Worm (Caenorhabditis elegans) whole organism, late embryonic: Measurements from ENCODE around the gene nhr-87.

Experiments used
- F13H6.1 ChIP-seq: sonication (generic microtip); optimal IDR thresholded peaks from 2 replicates; lab custom pipeline; 2016; ENCODE audit warnings: missing genetic modification characterization, missing compliant biosample characterization
- K02D7.2 ChIP-seq: sonication (generic microtip); optimal IDR thresholded peaks from 2 replicates; lab custom pipeline; 2017; ENCODE audit warnings: mild to moderate bottlenecking, missing genetic modification characterization, missing compliant biosample characterization
- ahr-1 ChIP-seq: sonication (generic microtip); optimal IDR thresholded peaks from 2 replicates; lab custom pipeline; 2016; ENCODE audit warnings: missing genetic modification characterization, missing compliant biosample characterization
- ama-1 ChIP-seq: fragments of 150-350 bp; optimal IDR thresholded peaks from 2 replicates; lab custom pipeline; 2014
- ceh-18 ChIP-seq: sonication (generic microtip); optimal IDR thresholded peaks from 2 replicates; lab custom pipeline; 2016; ENCODE audit warnings: missing genetic modification characterization, missing compliant biosample characterization
- ceh-19 ChIP-seq: fragments of 200-800 bp; sonication (Bioruptor generic); optimal IDR thresholded peaks from 2 replicates; lab custom pipeline; 2018; ENCODE audit warnings: mild to moderate bottlenecking, missing genetic modification characterization, missing compliant biosample characterization
- ceh-2 ChIP-seq: sonication (generic microtip); optimal IDR thresholded peaks from 2 replicates; lab custom pipeline; 2016; ENCODE audit warnings: missing genotype, missing genetic modification characterization, missing compliant biosample characterization
- ceh-30 ChIP-seq: fragments of 150-350 bp; optimal IDR thresholded peaks from 2 replicates; lab custom pipeline; 2014; ENCODE audit warnings: missing biosample characterization, missing genetic modification characterization
- ceh-45 ChIP-seq: fragments of 200-800 bp; sonication (Bioruptor generic); IDR thresholded peaks from 2 replicates; pipeline ENCODE4 v1.3.6; 2022; ENCODE audit warnings: missing genetic modification reagents, missing genetic modification characterization, missing compliant biosample characterization
- ceh-48 ChIP-seq: sonication (generic microtip); optimal IDR thresholded peaks from 2 replicates; lab custom pipeline; 2016; ENCODE audit warnings: missing genetic modification characterization, inconsistent platforms, missing compliant biosample characterization
- ceh-6 ChIP-seq: fragments of 200-800 bp; sonication (Bioruptor generic); optimal IDR thresholded peaks from 2 replicates; lab custom pipeline; 2018; ENCODE audit warnings: mild to moderate bottlenecking, missing genetic modification characterization, missing compliant biosample characterization
- ceh-9 ChIP-seq: sonication (generic microtip); optimal IDR thresholded peaks from 2 replicates; lab custom pipeline; 2016; ENCODE audit warnings: mild to moderate bottlenecking, missing genetic modification characterization, inconsistent platforms, missing compliant biosample characterization
- che-1 ChIP-seq: sonication (generic microtip); optimal IDR thresholded peaks from 2 replicates; lab custom pipeline; 2016; ENCODE audit warnings: mild to moderate bottlenecking, missing genetic modification characterization, missing compliant biosample characterization
- dmd-4 ChIP-seq: sonication (generic microtip); optimal IDR thresholded peaks from 2 replicates; lab custom pipeline; 2016; ENCODE audit warnings: borderline replicate concordance, missing genetic modification characterization, missing compliant biosample characterization
- dve-1 ChIP-seq: sonication (generic microtip); optimal IDR thresholded peaks from 2 replicates; lab custom pipeline; 2017; ENCODE audit warnings: antibody characterized with exemption, mild to moderate bottlenecking, missing genetic modification characterization, missing compliant biosample characterization
- elt-2 ChIP-seq: sonication (generic microtip); optimal IDR thresholded peaks from 2 replicates; lab custom pipeline; 2016; ENCODE audit warnings: missing genetic modification reagents, missing genetic modification characterization, missing compliant biosample characterization
- elt-4 ChIP-seq: sonication (generic microtip); optimal IDR thresholded peaks from 2 replicates; lab custom pipeline; 2016; ENCODE audit warnings: missing genetic modification characterization, missing compliant biosample characterization
- eyg-1 ChIP-seq: sonication (generic microtip); optimal IDR thresholded peaks from 2 replicates; lab custom pipeline; 2016; ENCODE audit warnings: missing genotype, missing genetic modification characterization, missing compliant biosample characterization
- fax-1 ChIP-seq: sonication (generic microtip); optimal IDR thresholded peaks from 2 replicates; lab custom pipeline; 2016; ENCODE audit warnings: missing genotype, missing genetic modification characterization, missing compliant biosample characterization
- fkh-10 ChIP-seq: fragments of 150-350 bp; optimal IDR thresholded peaks from 2 replicates; lab custom pipeline; 2014; ENCODE audit warnings: missing biosample characterization, missing genetic modification reagents, missing genetic modification characterization
- fkh-6 ChIP-seq: sonication (generic microtip); optimal IDR thresholded peaks from 2 replicates; lab custom pipeline; 2016; ENCODE audit warnings: missing genetic modification characterization, missing compliant biosample characterization
- gmeb-2 ChIP-seq: sonication (generic microtip); optimal IDR thresholded peaks from 2 replicates; lab custom pipeline; 2016; ENCODE audit warnings: missing genetic modification characterization, inconsistent platforms, missing compliant biosample characterization
- hlh-13 ChIP-seq: fragments of 200-800 bp; sonication (Bioruptor generic); optimal IDR thresholded peaks from 2 replicates; lab custom pipeline; 2018; ENCODE audit warnings: mild to moderate bottlenecking, missing genetic modification characterization, missing compliant biosample characterization
- hlh-30 ChIP-seq: sonication (generic microtip); optimal IDR thresholded peaks from 2 replicates; lab custom pipeline; 2017; ENCODE audit warnings: antibody characterized with exemption, missing genetic modification characterization, missing compliant biosample characterization; ENCODE audit not compliant: insufficient read depth
- hlh-6 ChIP-seq: sonication (generic microtip); optimal IDR thresholded peaks from 2 replicates; lab custom pipeline; 2016; ENCODE audit warnings: missing genotype, missing genetic modification characterization, missing compliant biosample characterization
- hlh-8 ChIP-seq: sonication (generic microtip); optimal IDR thresholded peaks from 2 replicates; lab custom pipeline; 2016; ENCODE audit warnings: missing genotype, missing genetic modification characterization, missing compliant biosample characterization
- lin-11 ChIP-seq: fragments of 200-800 bp; sonication (Bioruptor generic); optimal IDR thresholded peaks from 2 replicates; lab custom pipeline; 2018; ENCODE audit warnings: mild to moderate bottlenecking, missing genetic modification characterization, missing compliant biosample characterization
- mec-3 ChIP-seq: sonication (generic microtip); optimal IDR thresholded peaks from 2 replicates; lab custom pipeline; 2016; ENCODE audit warnings: borderline replicate concordance, missing genetic modification characterization, missing compliant biosample characterization
- nfya-1 ChIP-seq: sonication (generic microtip); optimal IDR thresholded peaks from 2 replicates; lab custom pipeline; 2017; ENCODE audit warnings: missing genetic modification characterization, mild to moderate bottlenecking, missing compliant biosample characterization, antibody characterized with exemption, moderate library complexity
- nhr-232 ChIP-seq: sonication (generic microtip); optimal IDR thresholded peaks from 2 replicates; lab custom pipeline; 2016; ENCODE audit warnings: missing genetic modification characterization, missing compliant biosample characterization
- odd-2 ChIP-seq: sonication (generic microtip); optimal IDR thresholded peaks from 2 replicates; lab custom pipeline; 2017; ENCODE audit warnings: antibody characterized with exemption, mild to moderate bottlenecking, missing genetic modification characterization, missing compliant biosample characterization
- pag-3 ChIP-seq: sonication (generic microtip); optimal IDR thresholded peaks from 2 replicates; lab custom pipeline; 2016; ENCODE audit warnings: missing compliant biosample characterization, missing genetic modification characterization, borderline replicate concordance
- pat-9 ChIP-seq: fragments of 200-800 bp; sonication (Bioruptor generic); optimal IDR thresholded peaks from 2 replicates; lab custom pipeline; 2018; ENCODE audit warnings: mild to moderate bottlenecking, missing genetic modification characterization, moderate library complexity, missing compliant biosample characterization
- pha-4 ChIP-seq: fragments of 150-350 bp; optimal IDR thresholded peaks from 2 replicates; lab custom pipeline; 2018; ENCODE audit warnings: missing biosample characterization, missing genetic modification reagents, missing genetic modification characterization
- pqm-1 ChIP-seq: sonication (generic microtip); optimal IDR thresholded peaks from 2 replicates; lab custom pipeline; 2016; ENCODE audit warnings: missing genetic modification characterization, missing compliant biosample characterization
- pros-1 ChIP-seq: fragments of 150-350 bp; optimal IDR thresholded peaks from 2 replicates; lab custom pipeline; 2014; ENCODE audit warnings: missing biosample characterization, missing genetic modification reagents, missing genetic modification characterization
- ref-2 ChIP-seq: sonication (generic microtip); optimal IDR thresholded peaks from 2 replicates; lab custom pipeline; 2016; ENCODE audit warnings: missing genetic modification characterization, missing compliant biosample characterization
- sdc-2 ChIP-seq: sonication (generic microtip); optimal IDR thresholded peaks from 2 replicates; lab custom pipeline; 2016; ENCODE audit warnings: missing genotype, missing genetic modification characterization, missing compliant biosample characterization
- sox-2 ChIP-seq: fragments of 200-800 bp; sonication (Bioruptor generic); IDR thresholded peaks from 2 replicates; pipeline ENCODE4 v1.3.6; 2022; ENCODE audit warnings: missing genetic modification reagents, missing genetic modification characterization, missing compliant biosample characterization
- syd-9 ChIP-seq: sonication (generic microtip); optimal IDR thresholded peaks from 2 replicates; lab custom pipeline; 2016; ENCODE audit warnings: mild to moderate bottlenecking, missing genetic modification characterization, moderate library complexity, missing compliant biosample characterization
- tbx-2 ChIP-seq: sonication (generic microtip); optimal IDR thresholded peaks from 2 replicates; lab custom pipeline; 2016; ENCODE audit warnings: missing genetic modification characterization, missing compliant biosample characterization
- ttx-3 ChIP-seq: sonication (generic microtip); optimal IDR thresholded peaks from 2 replicates; lab custom pipeline; 2016; ENCODE audit warnings: missing genetic modification reagents, missing genetic modification characterization, missing compliant biosample characterization
- unc-3 ChIP-seq, 2 experiments: fragments of 200-800 bp in 1 of 2; sonication (Bioruptor generic) in 1 of 2; sonication (generic microtip) in 1 of 2; conservative IDR thresholded peaks in 1 of 2; optimal IDR thresholded peaks in 1 of 2; 2 replicates each; pipeline versions ENCODE4 v1.3.6 to Lab custom; 2016 to 2022; ENCODE audit warnings: missing compliant biosample characterization in 2 of 2, missing genetic modification characterization in 2 of 2, missing genetic modification reagents in 1 of 2
- unc-42 ChIP-seq: sonication (generic microtip); optimal IDR thresholded peaks from 2 replicates; lab custom pipeline; 2016; ENCODE audit warnings: missing genotype, missing genetic modification characterization, missing compliant biosample characterization
- unc-55 ChIP-seq: sonication (generic microtip); optimal IDR thresholded peaks from 2 replicates; lab custom pipeline; 2017; ENCODE audit warnings: missing biosample characterization, missing genetic modification reagents, missing genetic modification characterization
- ztf-16 ChIP-seq: sonication (generic microtip); optimal IDR thresholded peaks from 2 replicates; lab custom pipeline; 2017; ENCODE audit warnings: missing genetic modification characterization, missing compliant biosample characterization

nhr-87 gene

ce11 chrIV:1623712-1624111 is at the start of gene nhr-87:
Gene nhr-87, plus strand, starts transcription at chrIV:1624029.
- no peak for TF ChIP-seq ceh-6 (GFP tag; lab: Kevin White, UChicago)
- TF ChIP-seq unc-55 = peak; percentile 50

- no peak for TF ChIP-seq odd-2 (tag; lab: Kevin White, UChicago)
- no peak for TF ChIP-seq hlh-6 (tag; lab: Kevin White, UChicago)
- no peak for TF ChIP-seq ref-2
- TF ChIP-seq ceh-48 = no peak
- TF ChIP-seq ceh-2 (tag; lab: Kevin White, UChicago) = no peak
- no peak for TF ChIP-seq ahr-1
- TF ChIP-seq ceh-6 (GFP tag; lab: Kevin White, UChicago) = no peak
- no peak for TF ChIP-seq ama-1 (lab: Kevin White, UChicago)
- no peak for TF ChIP-seq unc-42 (tag; lab: Kevin White, UChicago)
- TF ChIP-seq pros-1 (tag; lab: Kevin White, UChicago) = no peak
- TF ChIP-seq dmd-4 (tag; lab: Kevin White, UChicago) = no peak
- no peak for TF ChIP-seq ttx-3 (tag; lab: Kevin White, UChicago)
- TF ChIP-seq mec-3 (tag; lab: Kevin White, UChicago) = no peak
- no peak for TF ChIP-seq pat-9 (tag; lab: Kevin White, UChicago)
Measured at ce11 chrIV:1576731-1577130, 47.1 kb upstream of the nhr-87 start, which contains the start of gene Y41D4B.14. Gene Y41D4B.14, plus strand, starts transcription at chrIV:1577031.

DNA sequence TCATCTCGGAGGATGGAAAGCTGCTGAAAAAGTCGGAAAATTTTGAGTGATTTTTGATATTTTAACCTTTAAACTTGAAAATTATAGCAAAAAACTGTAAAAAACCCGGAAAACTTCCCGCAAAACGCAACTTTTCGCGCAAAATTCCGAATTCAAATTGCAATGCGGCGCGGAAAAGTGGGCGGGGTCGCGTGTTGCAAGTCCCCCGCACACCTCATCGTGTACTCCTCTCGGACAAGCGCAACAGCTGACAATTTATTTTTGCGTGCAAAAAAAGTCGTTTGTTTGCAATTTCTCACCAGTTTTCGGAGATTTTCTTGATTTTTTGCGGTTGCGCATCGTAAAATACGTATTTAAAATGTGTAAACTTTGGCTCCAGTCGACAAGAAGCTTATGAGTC is 28.0 kb upstream of the nhr-87 start, which contains the start of gene npp-8:
npp-8 (minus strand) TSS at position 23 of the 400 bp plus-strand sequence.
- TF ChIP-seq hlh-8 (tag; lab: Kevin White, UChicago) (peak; percentile 82), hlh-13 (GFP tag; lab: Kevin White, UChicago) (peak; percentile 55), ceh-30 (tag; lab: Kevin White, UChicago) (peak; percentile 64), elt-4 (tag; lab: Kevin White, UChicago) (no peak), pag-3 (tag; lab: Kevin White, UChicago) (no peak), lin-11 (tag; lab: Kevin White, UChicago) (peak; percentile 62), tbx-2 (peak; percentile 93), ref-2 (peak; percentile 93), pat-9 (tag; lab: Kevin White, UChicago) (peak; percentile 85), hlh-30 (tag; lab: Kevin White, UChicago) (peak; percentile 79), elt-2 (tag; lab: Kevin White, UChicago) (peak; percentile 92), fax-1 (peak; percentile 83), dve-1 (peak; percentile 50), ceh-18 (tag; lab: Kevin White, UChicago) (peak; percentile 89), K02D7.2 (tag; lab: Kevin White, UChicago) (peak; percentile 79), ceh-6 (GFP tag; lab: Kevin White, UChicago) (peak; percentile 67), pha-4 (tag; lab: Kevin White, UChicago) (no peak), ceh-2 (tag; lab: Kevin White, UChicago) (peak; percentile 87), dmd-4 (tag; lab: Kevin White, UChicago) (peak; percentile 62), pqm-1 (tag; lab: Kevin White, UChicago) (peak; percentile 4), ceh-48 (peak; percentile 50), ama-1 (lab: Kevin White, UChicago) (no peak), nhr-232 (peak; percentile 64), unc-55 (no peak), syd-9 (tag; lab: Kevin White, UChicago) (peak; percentile 86), ceh-19 (GFP tag; lab: Kevin White, UChicago) (peak; percentile 88), F13H6.1 (tag; lab: Kevin White, UChicago) (peak; percentile 82), eyg-1 (tag; lab: Kevin White, UChicago) (no peak), fkh-10 (GFP tag; lab: Kevin White, UChicago) (no peak), ceh-45 (GFP tag; lab: Robert Waterston, UW) (no peak), sox-2 (GFP tag; lab: Robert Waterston, UW) (no peak), sdc-2 (tag; lab: Kevin White, UChicago) (peak; percentile 75), fkh-6 (peak; percentile 82), nfya-1 (peak; percentile 89), hlh-6 (tag; lab: Kevin White, UChicago) (peak; percentile 87), gmeb-2 (peak; percentile 73), ceh-9 (tag; lab: Kevin White, UChicago) (peak; percentile 28), ztf-16 (peak; percentile 87), che-1 (tag; lab: Kevin White, UChicago) (peak; percentile 74), unc-3 (GFP tag; conservative IDR thresholded peaks at IDR 0.05; lab: Robert Waterston, UW) (no peak; the same call in 1 of the 2 replicates), unc-3 (tag; optimal IDR thresholded peaks at IDR 0.05; lab: Kevin White, UChicago) (peak; percentile 84)
